Worm (Caenorhabditis elegans) whole organism, L4 larva: ENCODE results near the gene npr-19.

Source experiments
- Y5F2A.4 ChIP-seq: fragments of 200-800 bp; sonication (Bioruptor generic); optimal IDR thresholded peaks from 2 replicates; lab custom pipeline; 2018; ENCODE audit warnings: mild to moderate bottlenecking, missing genetic modification characterization, missing compliant biosample characterization
- ceh-82 ChIP-seq: sonication (generic microtip); optimal IDR thresholded peaks from 2 replicates; lab custom pipeline; 2017; ENCODE audit warnings: missing biosample characterization, missing genetic modification characterization
- daf-16 ChIP-seq, 3 experiments: sonication (generic microtip); optimal IDR thresholded peaks; 2 replicates each; lab custom pipeline; 2016 to 2017; ENCODE audit warnings: missing genetic modification characterization in 3 of 3, missing genetic modification reagents in 3 of 3, mild to moderate bottlenecking in 2 of 3, missing compliant biosample characterization in 2 of 3, missing biosample characterization in 1 of 3, moderate library complexity in 1 of 3
- fkh-10 ChIP-seq: fragments of 150-350 bp; optimal IDR thresholded peaks from 2 replicates; lab custom pipeline; 2014; ENCODE audit warnings: missing biosample characterization, missing genetic modification reagents, missing genetic modification characterization
- fos-1 ChIP-seq: fragments of 150-350 bp; optimal IDR thresholded peaks from 2 replicates; lab custom pipeline; 2014; ENCODE audit warnings: missing biosample characterization, missing genetic modification characterization
- lin-1 ChIP-seq: fragments of 200-800 bp; sonication (Bioruptor generic); IDR thresholded peaks from 2 replicates; pipeline ENCODE4 v1.3.6; 2022; ENCODE audit warnings: missing genetic modification reagents, missing genetic modification characterization, missing compliant biosample characterization
- lin-15B ChIP-seq: fragments of 150-350 bp; sonication (generic microtip); optimal IDR thresholded peaks from 3 replicates; lab custom pipeline; 2014; ENCODE audit warnings: missing biosample characterization, missing genetic modification characterization
- mdt-29 ChIP-seq: fragments of 200-800 bp; sonication (Bioruptor generic); IDR thresholded peaks from 2 replicates; pipeline ENCODE4 v1.3.6; 2022; ENCODE audit warnings: missing genetic modification reagents, missing genetic modification characterization, missing compliant biosample characterization
- mxl-2 ChIP-seq: fragments of 200-800 bp; sonication (Bioruptor generic); conservative IDR thresholded peaks from 2 replicates; pipeline ENCODE4 v1.3.6; 2022; ENCODE audit warnings: missing genetic modification reagents, missing genetic modification characterization, missing compliant biosample characterization
- nhr-237 ChIP-seq: sonication (generic microtip); optimal IDR thresholded peaks from 2 replicates; lab custom pipeline; 2017; ENCODE audit warnings: missing biosample characterization, missing genetic modification characterization
- nhr-42 ChIP-seq: fragments of 200-800 bp; sonication (Bioruptor generic); IDR thresholded peaks from 2 replicates; pipeline ENCODE4 v1.3.6; 2022; ENCODE audit warnings: missing genetic modification characterization, missing compliant biosample characterization
- set-16 ChIP-seq: fragments of 200-800 bp; sonication (Bioruptor generic); IDR thresholded peaks from 2 replicates; pipeline ENCODE4 v1.3.6; 2022; ENCODE audit warnings: missing genetic modification reagents, missing genetic modification characterization, missing compliant biosample characterization
- unc-62 ChIP-seq, 3 experiments: fragments of 150-350 bp in 1 of 3; sonication (generic microtip); optimal IDR thresholded peaks in 2 of 3; peaks in 1 of 3; 1 replicate in 1 of 3; 2 replicates in 2 of 3; lab custom pipeline; 2014 to 2017; ENCODE audit warnings: missing biosample characterization in 3 of 3, missing genetic modification characterization in 3 of 3, missing genetic modification reagents in 3 of 3, missing genotype in 1 of 3

ce11 chrX:779259-779658 is 43.8 kb upstream of the npr-19 start:
- TF ChIP-seq unc-62 (GFP tag; optimal IDR thresholded peaks at IDR 0.05 in 1 of 2; lab: Kevin White, UChicago) (no peak), unc-62 (tag; optimal IDR thresholded peaks at IDR 0.05; lab: Kevin White, UChicago) (no peak), mxl-2 (GFP tag; lab: Robert Waterston, UW) (no peak), fos-1 (tag; lab: Kevin White, UChicago) (no peak), nhr-42 (GFP tag; lab: Robert Waterston, UW) (no peak), fkh-10 (GFP tag; lab: Kevin White, UChicago) (no peak), mdt-29 (GFP tag; lab: Robert Waterston, UW) (no peak), nhr-237 (no peak), Y5F2A.4 (no peak), lin-1 (no peak), daf-16 (GFP tag; optimal IDR thresholded peaks at IDR 0.05; lab: Kevin White, UChicago) (no peak), daf-16 (tag; optimal IDR thresholded peaks at IDR 0.05; lab: Kevin White, UChicago) (no peak), set-16 (GFP tag; lab: Robert Waterston, UW) (no peak), lin-15B (tag; lab: Kevin White, UChicago) (no peak), ceh-82 (no peak)
